Worm (Caenorhabditis elegans) whole organism, L1 larva: ENCODE data around the gene R12B2.2.

ENCODE experiments used
- aly-2 ChIP-seq: fragments of 150-350 bp; optimal IDR thresholded peaks from 2 replicates; lab custom pipeline; 2014; ENCODE audit warnings: missing biosample characterization, missing genetic modification characterization
- ama-1 ChIP-seq: fragments of 150-350 bp; optimal IDR thresholded peaks from 2 replicates; lab custom pipeline; 2014
- ces-1 ChIP-seq: fragments of 150-350 bp; optimal IDR thresholded peaks from 2 replicates; lab custom pipeline; 2014; ENCODE audit warnings: missing biosample characterization, missing genetic modification reagents, missing genetic modification characterization
- lin-39 ChIP-seq: fragments of 150-350 bp; optimal IDR thresholded peaks from 2 replicates; lab custom pipeline; 2014; ENCODE audit warnings: missing biosample characterization, missing genetic modification reagents, missing genetic modification characterization
- nhr-11 ChIP-seq: fragments of 150-350 bp; optimal IDR thresholded peaks from 2 replicates; lab custom pipeline; 2014; ENCODE audit warnings: missing biosample characterization, missing genetic modification characterization
- unc-130 ChIP-seq: fragments of 150-350 bp; optimal IDR thresholded peaks from 2 replicates; lab custom pipeline; 2017; ENCODE audit warnings: missing biosample characterization, missing genetic modification characterization, inconsistent platforms
- zag-1 ChIP-seq: fragments of 150-350 bp; optimal IDR thresholded peaks from 2 replicates; lab custom pipeline; 2014; ENCODE audit warnings: missing biosample characterization, missing genetic modification characterization
- zip-4 ChIP-seq: fragments of 200-800 bp; sonication (Bioruptor generic); optimal IDR thresholded peaks from 2 replicates; lab custom pipeline; 2018; ENCODE audit warnings: mild to moderate bottlenecking, missing genetic modification characterization, moderate library complexity, missing compliant biosample characterization
- ztf-11 ChIP-seq, 2 experiments: sonication (generic microtip); optimal IDR thresholded peaks; 2 replicates each; lab custom pipeline; 2016 to 2017; ENCODE audit warnings: missing genetic modification characterization in 2 of 2, missing biosample characterization in 1 of 2, missing compliant biosample characterization in 1 of 2

DNA sequence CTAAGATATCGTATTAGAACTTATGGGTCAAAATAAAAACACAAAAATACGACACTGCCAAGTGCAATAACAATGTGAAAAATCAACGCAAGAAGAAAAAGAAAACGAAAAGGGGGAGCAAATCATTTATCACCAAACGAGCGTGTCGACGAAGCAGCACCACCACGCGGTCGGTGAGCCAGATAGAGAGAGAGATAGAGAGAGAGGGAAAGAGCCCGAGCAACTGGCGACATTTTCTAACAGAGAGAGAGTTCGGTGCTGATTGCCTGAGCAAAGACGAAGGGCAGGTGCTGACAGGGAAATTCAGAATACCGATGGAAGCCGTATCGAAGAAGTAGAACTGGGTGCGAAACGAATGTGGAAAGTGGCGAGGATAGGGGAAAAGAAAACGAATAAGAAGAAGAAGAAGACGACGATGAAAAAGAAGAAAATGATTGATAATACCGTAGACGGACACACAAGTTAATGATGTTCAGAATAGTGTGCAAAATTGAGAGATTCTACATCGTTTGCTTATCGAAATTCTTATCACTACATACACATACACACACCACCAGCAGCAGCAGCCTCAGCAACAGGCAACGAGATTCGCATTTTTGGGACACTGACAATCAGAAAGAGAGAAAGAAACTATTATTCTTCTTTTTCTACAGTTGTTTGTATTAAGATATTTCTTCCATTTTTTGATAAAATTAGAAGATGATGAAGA, 28.5 kb downstream of the R12B2.2 start:
- no peak for TF ChIP-seq ztf-11 (tag; optimal IDR thresholded peaks at IDR 0.05; lab: Kevin White, UChicago)
- no peak for TF ChIP-seq zag-1 (tag; lab: Kevin White, UChicago)
- TF ChIP-seq ama-1 (lab: Kevin White, UChicago) = no peak
- TF ChIP-seq aly-2 (tag; lab: Kevin White, UChicago) = no peak
- no peak for TF ChIP-seq zip-4 (GFP tag; lab: Kevin White, UChicago)
- no peak for TF ChIP-seq lin-39 (tag; lab: Kevin White, UChicago)
- peak; percentile 39 for TF ChIP-seq unc-130 (tag; lab: Kevin White, UChicago)
- no peak for TF ChIP-seq nhr-11
- TF ChIP-seq ces-1 (GFP tag; lab: Kevin White, UChicago) = no peak
